Worm (Caenorhabditis elegans): Measurements from ENCODE around the gene clec-207.

clec-207 gene

DNA sequence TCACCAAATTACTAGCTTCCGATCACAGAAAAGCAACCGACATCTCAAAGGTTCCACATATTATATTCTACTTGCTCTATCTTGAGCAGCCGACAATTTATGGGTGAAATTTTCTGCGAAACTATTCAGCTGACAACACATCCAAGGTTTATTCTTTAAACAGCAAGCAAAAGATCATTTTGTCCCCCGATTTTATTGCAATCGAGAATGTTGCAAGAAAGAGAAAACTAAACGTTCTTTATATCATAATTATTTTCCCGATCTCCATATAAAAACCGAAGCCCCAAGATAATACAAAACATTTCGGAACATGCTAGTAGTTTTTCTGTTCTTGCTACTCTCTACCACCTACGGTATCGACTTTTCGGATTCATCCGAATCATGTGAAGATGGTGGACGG is at the start of gene clec-207:
Gene clec-207, plus strand, starts transcription at position 301 of the 400 bp plus-strand sequence.
- TF ChIP-seq ztf-4 (tag; optimal IDR thresholded peaks at IDR 0.05) (no peak), egl-5 (tag; optimal IDR thresholded peaks at IDR 0.05) (no peak), nhr-43 (tag; optimal IDR thresholded peaks at IDR 0.05; ENCODE audit: poor library complexity, severe bottlenecking) (no peak), nhr-77 (tag; optimal IDR thresholded peaks at IDR 0.05) (no peak), ceh-82 (tag; optimal IDR thresholded peaks at IDR 0.05) (no peak), pqm-1 (tag; optimal IDR thresholded peaks at IDR 0.05) (no peak), ZK546.5 (tag; optimal IDR thresholded peaks at IDR 0.05) (no peak), fkh-2 (tag; optimal IDR thresholded peaks at IDR 0.05) (no peak), nhr-25 (tag; optimal IDR thresholded peaks at IDR 0.05) (no peak), hmg-11 (tag; optimal IDR thresholded peaks at IDR 0.05) (no peak), ceh-9 (tag; optimal IDR thresholded peaks at IDR 0.05) (no peak), lsy-12 (tag; optimal IDR thresholded peaks at IDR 0.05) (no peak), mdl-1 (tag; optimal IDR thresholded peaks at IDR 0.05) (no peak), lin-15B (tag; optimal IDR thresholded peaks at IDR 0.05) (no peak), nfya-1 (tag; optimal IDR thresholded peaks at IDR 0.05; ENCODE audit: insufficient read depth) (no peak), nhr-67 (tag; optimal IDR thresholded peaks at IDR 0.05) (no peak), ceh-28 (tag; optimal IDR thresholded peaks at IDR 0.05) (no peak), tbx-2 (tag; optimal IDR thresholded peaks at IDR 0.05) (no peak), mml-1 (tag; optimal IDR thresholded peaks at IDR 0.05) (no peak), nhr-12 (tag; optimal IDR thresholded peaks at IDR 0.05) (no peak)

DNA sequence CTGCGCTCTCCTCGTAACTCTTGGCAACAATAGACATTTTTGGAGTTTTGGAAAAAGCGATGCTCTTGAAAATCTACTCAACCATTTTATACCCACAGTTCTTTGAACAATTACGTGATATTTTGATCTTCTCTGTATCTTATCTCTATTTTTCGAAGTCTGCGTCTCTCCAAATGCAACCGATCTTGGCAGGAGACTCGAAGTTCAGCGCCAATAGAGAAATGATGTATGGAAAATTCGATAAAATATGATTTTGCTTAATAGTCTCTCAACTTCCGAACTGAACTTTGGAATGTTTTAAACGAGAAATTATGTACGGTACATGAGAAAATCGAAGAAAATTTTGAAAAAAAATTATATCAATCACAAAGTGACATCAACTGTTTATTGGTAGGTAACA is 45.7 kb upstream of the clec-207 start, which contains the start of gene comt-4:
Gene comt-4, minus strand, starts transcription at position 50 of the 400 bp plus-strand sequence.
- TF ChIP-seq ceh-16 (tag; optimal IDR thresholded peaks at IDR 0.05), result no peak
- TF ChIP-seq pha-4 (tag; optimal IDR thresholded peaks at IDR 0.05), result no peak
- TF ChIP-seq aly-2 (tag; optimal IDR thresholded peaks at IDR 0.05), result no peak
- no peak for TF ChIP-seq ceh-28 (tag; optimal IDR thresholded peaks at IDR 0.05)
- TF ChIP-seq elt-3 (tag; optimal IDR thresholded peaks at IDR 0.05), result no peak
- no peak for TF ChIP-seq nhr-25 (tag; optimal IDR thresholded peaks at IDR 0.05)
- TF ChIP-seq mml-1 (tag; optimal IDR thresholded peaks at IDR 0.05), result no peak
- TF ChIP-seq nhr-77 (tag; optimal IDR thresholded peaks at IDR 0.05), result no peak
- TF ChIP-seq elt-2 (tag; optimal IDR thresholded peaks at IDR 0.05), result peak; percentile 51
- no peak for TF ChIP-seq ZK546.5 (tag; optimal IDR thresholded peaks at IDR 0.05)
- TF ChIP-seq pqm-1 (tag; optimal IDR thresholded peaks at IDR 0.05), result peak; percentile 60
- no peak for TF ChIP-seq skn-1 (tag; optimal IDR thresholded peaks at IDR 0.05)
- TF ChIP-seq nhr-76 (tag; optimal IDR thresholded peaks at IDR 0.05), result no peak

DNA sequence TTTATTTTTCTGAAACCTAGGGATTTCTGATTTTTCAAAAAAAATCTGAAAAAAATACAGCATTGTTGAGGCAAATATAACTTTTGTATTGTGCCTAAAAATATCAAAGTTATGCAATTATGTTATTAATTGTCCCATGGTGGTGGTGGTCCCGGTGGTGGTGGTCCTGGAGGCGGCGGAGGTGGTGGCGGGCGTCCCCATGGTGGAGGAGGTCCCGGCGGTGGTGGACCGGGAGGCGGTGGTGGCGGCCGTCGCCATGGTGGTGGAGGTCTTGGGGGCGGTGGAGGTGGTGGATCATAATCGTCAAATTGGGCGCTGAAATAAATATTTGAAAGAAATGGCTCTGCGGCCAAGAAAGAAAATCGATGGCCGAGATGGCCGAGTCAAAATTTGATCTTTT is 45.1 kb upstream of the clec-207 start:
- no peak for TF ChIP-seq nhr-67 (tag; optimal IDR thresholded peaks at IDR 0.05)
- TF ChIP-seq nhr-76 (tag; optimal IDR thresholded peaks at IDR 0.05), result no peak
- no peak for TF ChIP-seq nhr-11 (tag; optimal IDR thresholded peaks at IDR 0.05)
- no peak for TF ChIP-seq R02D3.7 (tag; optimal IDR thresholded peaks at IDR 0.05)
- TF ChIP-seq ceh-16 (tag; optimal IDR thresholded peaks at IDR 0.05), result no peak
- no peak for TF ChIP-seq ztf-11 (tag; optimal IDR thresholded peaks at IDR 0.05)
- TF ChIP-seq nfya-1 (tag; optimal IDR thresholded peaks at IDR 0.05; ENCODE audit: insufficient read depth), result no peak
- TF ChIP-seq hmg-11 (tag; optimal IDR thresholded peaks at IDR 0.05), result no peak
- no peak for TF ChIP-seq jun-1 (tag; optimal IDR thresholded peaks at IDR 0.05)

DNA sequence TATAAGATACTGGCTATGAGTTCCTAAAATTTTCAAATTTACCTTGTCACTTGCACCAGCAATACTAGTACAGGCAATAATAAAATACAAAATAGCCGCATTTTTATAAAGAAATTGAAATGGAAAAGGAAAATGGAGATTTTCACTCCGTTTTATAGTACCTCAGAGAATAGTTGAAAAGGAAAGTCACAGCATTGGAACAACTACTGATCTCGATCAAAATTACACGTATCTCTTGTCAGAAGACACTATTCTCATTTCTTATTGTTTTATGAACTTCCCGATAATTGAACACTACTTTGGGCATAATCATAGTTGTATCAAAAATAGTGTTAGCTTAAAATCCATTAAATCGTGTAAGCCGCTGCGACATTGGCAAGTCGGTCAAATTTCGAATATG is 44.4 kb upstream of the clec-207 start, which contains the start of gene Y40B10A.11:
Gene Y40B10A.11, minus strand, starts transcription at position 101 of the 400 bp plus-strand sequence.
- TF ChIP-seq nhr-77 (tag; optimal IDR thresholded peaks at IDR 0.05) (no peak), snpc-4 (tag; optimal IDR thresholded peaks at IDR 0.05) (no peak), ceh-9 (tag; optimal IDR thresholded peaks at IDR 0.05) (no peak), fkh-2 (tag; optimal IDR thresholded peaks at IDR 0.05) (no peak), fkh-10 (GFP tag; optimal IDR thresholded peaks at IDR 0.05) (no peak), nhr-28 (tag; optimal IDR thresholded peaks at IDR 0.05) (no peak), skn-1 (tag; optimal IDR thresholded peaks at IDR 0.05) (no peak), ceh-16 (tag; optimal IDR thresholded peaks at IDR 0.05) (no peak), elt-2 (tag; optimal IDR thresholded peaks at IDR 0.05) (no peak), lsy-12 (tag; optimal IDR thresholded peaks at IDR 0.05) (no peak), ceh-28 (tag; optimal IDR thresholded peaks at IDR 0.05) (no peak), pha-4 (tag; optimal IDR thresholded peaks at IDR 0.05) (no peak), mdl-1 (tag; optimal IDR thresholded peaks at IDR 0.05) (no peak), egl-27 (tag; optimal IDR thresholded peaks at IDR 0.05) (no peak), eor-1 (tag; optimal IDR thresholded peaks at IDR 0.05) (no peak)
